Worm (Caenorhabditis elegans) whole organism, mixed stage, embryonic: ENCODE results near the gene C49C8.6.

Experiments used
- blmp-1 ChIP-seq: fragments of 150-350 bp; optimal IDR thresholded peaks from 2 replicates; lab custom pipeline; 2014; ENCODE audit warnings: missing biosample characterization, missing genetic modification characterization
- cnd-1 ChIP-seq: fragments of 200-800 bp; sonication (Bioruptor generic); optimal IDR thresholded peaks from 2 replicates; lab custom pipeline; 2018; ENCODE audit warnings: mild to moderate bottlenecking, missing genetic modification characterization, missing compliant biosample characterization
- elt-1 ChIP-seq: sonication (generic microtip); optimal IDR thresholded peaks from 2 replicates; lab custom pipeline; 2017; ENCODE audit warnings: missing genetic modification characterization, mild to moderate bottlenecking, missing compliant biosample characterization, antibody characterized with exemption, moderate library complexity, borderline replicate concordance; ENCODE audit not compliant: insufficient read depth
- elt-3 ChIP-seq: fragments of 150-350 bp; optimal IDR thresholded peaks from 2 replicates; lab custom pipeline; 2014; ENCODE audit warnings: missing biosample characterization, missing genetic modification characterization
- mep-1 ChIP-seq: fragments of 150-350 bp; optimal IDR thresholded peaks from 2 replicates; lab custom pipeline; 2017; ENCODE audit warnings: missing biosample characterization, missing genetic modification reagents, missing genetic modification characterization, inconsistent platforms
- nhr-76 ChIP-seq: sonication (generic microtip); optimal IDR thresholded peaks from 2 replicates; lab custom pipeline; 2017; ENCODE audit warnings: missing biosample characterization, missing genetic modification characterization

- TF ChIP-seq blmp-1 (no peak), cnd-1 (tag; lab: Kevin White, UChicago) (no peak), mep-1 (no peak), elt-3 (tag; lab: Kevin White, UChicago) (no peak), nhr-76 (tag; lab: Kevin White, UChicago) (no peak), elt-1 (tag; lab: Kevin White, UChicago) (no peak)
Measured at ce11 chrIV:8615314-8615713, 42.7 kb downstream of the C49C8.6 start.
